Worm (Caenorhabditis elegans) whole organism, L4/young adult: ENCODE measurements around the gene Y70C5A.2.
"Not testable (repeated sequence)": the region's sequence is repeated elsewhere in the genome, so short reads cannot be mapped to it uniquely, and the experiment has no call there.

Experiments used
- W03F9.2 ChIP-seq: fragments of 150-350 bp; optimal IDR thresholded peaks from 2 replicates; lab custom pipeline; 2014; ENCODE audit warnings: missing biosample characterization, missing genetic modification characterization
- dao-5 ChIP-seq: sonication (generic microtip); optimal IDR thresholded peaks from 2 replicates; lab custom pipeline; 2016; ENCODE audit warnings: missing genotype, missing genetic modification characterization, moderate library complexity, missing compliant biosample characterization
- him-1 ChIP-seq: sonication (generic microtip); optimal IDR thresholded peaks from 2 replicates; lab custom pipeline; 2016; ENCODE audit warnings: missing genotype, missing genetic modification reagents, missing genetic modification characterization, missing compliant biosample characterization

Y70C5A.2 gene

ce11 chrV:16622754-16623261, at the start of gene Y70C5A.2:
Y70C5A.2 (minus strand) TSS chrV:16623211.
- TF ChIP-seq him-1 = no peak

- TF ChIP-seq W03F9.2 (no peak), dao-5 (tag; lab: Kevin White, UChicago) (no peak), him-1 (no peak)
These were observed 49.2 kb upstream of the Y70C5A.2 start, which contains the start of gene F14F8.8 for ce11 chrV:16672198-16672597. F14F8.8 (minus strand) TSS chrV:16672298.

ce11 chrV:16671190-16671589, 48.2 kb upstream of the Y70C5A.2 start, which contains the start of gene str-61:
str-61 (minus strand) TSS chrV:16671290.
- no peak for TF ChIP-seq dao-5 (tag; lab: Kevin White, UChicago)
- no peak for TF ChIP-seq W03F9.2
- TF ChIP-seq him-1 = no peak

- TF ChIP-seq dao-5 (tag; lab: Kevin White, UChicago) (no peak), him-1 (no peak), W03F9.2 (no peak)
These were observed 45.5 kb upstream of the Y70C5A.2 start, which contains the start of gene F14F8.9 for ce11 chrV:16668473-16668872. F14F8.9 (minus strand) TSS chrV:16668573.

ce11 chrV:16666647-16667046, 43.6 kb upstream of the Y70C5A.2 start, which contains the start of gene F14F8.14:
F14F8.14 (minus strand) TSS chrV:16666747.
- TF ChIP-seq him-1 (no peak), W03F9.2 (no peak), dao-5 (tag; lab: Kevin White, UChicago) (no peak)

ce11 chrV:16660816-16661215, 37.8 kb upstream of the Y70C5A.2 start, which contains the start of gene Y70C5B.2:
Y70C5B.2 (minus strand) TSS chrV:16660916.
- TF ChIP-seq him-1; W03F9.2; dao-5 (tag; lab: Kevin White, UChicago): not testable (repeated sequence)

- TF ChIP-seq dao-5 (tag; lab: Kevin White, UChicago); W03F9.2; him-1: not testable (repeated sequence)
These were observed 31.2 kb upstream of the Y70C5A.2 start, which contains the start of gene W06G6.15 for ce11 chrV:16654242-16654641. W06G6.15 (plus strand) TSS chrV:16654542.

ce11 chrV:16649200-16649599, 26.2 kb upstream of the Y70C5A.2 start, which contains the start of gene W06G6.11:
W06G6.11 (minus strand) TSS chrV:16649300.
- not testable (repeated sequence) for TF ChIP-seq him-1; W03F9.2; dao-5 (tag; lab: Kevin White, UChicago)

- TF ChIP-seq W03F9.2 = no peak
- TF ChIP-seq him-1 = no peak
These were observed 25.5 kb upstream of the Y70C5A.2 start, which contains the start of gene W06G6.20 for ce11 chrV:16648317-16649018. W06G6.20 (minus strand) TSS chrV:16648367.

ce11 chrV:16647093-16647492, 24.1 kb upstream of the Y70C5A.2 start, which contains the start of gene W06G6.10:
W06G6.10 (minus strand) TSS chrV:16647193.
- TF ChIP-seq dao-5 (tag; lab: Kevin White, UChicago) = no peak
- no peak for TF ChIP-seq W03F9.2
- no peak for TF ChIP-seq him-1

- TF ChIP-seq him-1 (no peak), dao-5 (tag; lab: Kevin White, UChicago) (no peak), W03F9.2 (no peak)
These were observed 23.4 kb upstream of the Y70C5A.2 start, which contains the start of gene W06G6.9 for ce11 chrV:16646372-16646771. W06G6.9 (minus strand) TSS chrV:16646472.

- TF ChIP-seq him-1 = no peak
- TF ChIP-seq dao-5 (tag; lab: Kevin White, UChicago) = no peak
- TF ChIP-seq W03F9.2 = no peak
These were observed 22.4 kb upstream of the Y70C5A.2 start, which contains the start of gene W06G6.17 for ce11 chrV:16645201-16645940. W06G6.17 (minus strand) TSS chrV:16645251.

- TF ChIP-seq dao-5 (tag; lab: Kevin White, UChicago) = no peak
These were observed 20.5 kb upstream of the Y70C5A.2 start, which contains the start of gene srw-77 for ce11 chrV:16643558-16643957. srw-77 (minus strand) TSS chrV:16643658.

- TF ChIP-seq W03F9.2 (no peak), him-1 (no peak), dao-5 (tag; lab: Kevin White, UChicago) (no peak)
These were observed 17.4 kb upstream of the Y70C5A.2 start for ce11 chrV:16640366-16640765.
